Worm (Caenorhabditis elegans) whole organism, young adult: ENCODE measurements around the gene anmt-3.

Experiments used
- F10E7.11 ChIP-seq: sonication (generic microtip); optimal IDR thresholded peaks from 2 replicates; lab custom pipeline; 2017; ENCODE audit warnings: mild to moderate bottlenecking, missing genetic modification characterization, moderate library complexity, missing compliant biosample characterization
- atf-7 ChIP-seq: sonication (generic microtip); optimal IDR thresholded peaks from 2 replicates; lab custom pipeline; 2017; ENCODE audit warnings: mild to moderate bottlenecking, missing genetic modification characterization, missing compliant biosample characterization
- cebp-2 ChIP-seq: fragments of 200-800 bp; sonication (Bioruptor generic); IDR thresholded peaks from 2 replicates; pipeline ENCODE4 v1.3.6; 2022; ENCODE audit warnings: missing genetic modification characterization, missing compliant biosample characterization
- ceh-58 ChIP-seq: fragments of 200-800 bp; sonication (Bioruptor generic); IDR thresholded peaks from 2 replicates; pipeline ENCODE4 v1.3.6; 2022; ENCODE audit warnings: missing genetic modification characterization, missing compliant biosample characterization
- ets-4 ChIP-seq: fragments of 200-800 bp; sonication (Bioruptor generic); optimal IDR thresholded peaks from 2 replicates; lab custom pipeline; 2018; ENCODE audit warnings: mild to moderate bottlenecking, missing genetic modification characterization, missing compliant biosample characterization
- gei-17 ChIP-seq: fragments of 200-800 bp; sonication (Bioruptor generic); optimal IDR thresholded peaks from 2 replicates; lab custom pipeline; 2018; ENCODE audit warnings: mild to moderate bottlenecking, missing genetic modification characterization, missing compliant biosample characterization
- him-1 ChIP-seq: sonication (generic microtip); optimal IDR thresholded peaks from 2 replicates; lab custom pipeline; 2016; ENCODE audit warnings: missing genotype, missing genetic modification reagents, missing genetic modification characterization, missing compliant biosample characterization
- hmg-20 ChIP-seq: fragments of 200-800 bp; sonication (Bioruptor generic); IDR thresholded peaks from 2 replicates; pipeline ENCODE4 v1.3.6; 2022; ENCODE audit warnings: missing genetic modification reagents, missing genetic modification characterization, missing compliant biosample characterization
- nhr-120 ChIP-seq: fragments of 200-800 bp; sonication (Bioruptor generic); IDR thresholded peaks from 2 replicates; pipeline ENCODE4 v1.3.6; 2022; ENCODE audit warnings: missing genetic modification characterization, missing compliant biosample characterization
- snpc-4 ChIP-seq, 5 experiments: fragments of 150-350 bp in 1 of 5; sonication (generic microtip) in 4 of 5; optimal IDR thresholded peaks; 2 replicates each; lab custom pipeline; 2014 to 2018; ENCODE audit warnings: missing genetic modification characterization in 5 of 5, missing biosample characterization in 3 of 5, antibody characterized with exemption in 2 of 5, mild to moderate bottlenecking in 2 of 5, missing compliant biosample characterization in 2 of 5, missing genotype in 2 of 5, moderate library complexity in 2 of 5, missing genetic modification reagents in 1 of 5

- TF ChIP-seq F10E7.11 = no peak
- no peak for TF ChIP-seq ets-4 (GFP tag; lab: Kevin White, UChicago)
- TF ChIP-seq gei-17 = no peak
- TF ChIP-seq him-1 (tag; lab: Kevin White, UChicago) = no peak
- no peak for TF ChIP-seq snpc-4 (GFP tag; optimal IDR thresholded peaks at IDR 0.05; lab: Kevin White, UChicago)
- TF ChIP-seq snpc-4 (tag; optimal IDR thresholded peaks at IDR 0.05; lab: Kevin White, UChicago) = no peak
- no peak for TF ChIP-seq atf-7
- no peak for TF ChIP-seq nhr-120
- no peak for TF ChIP-seq ceh-58
- no peak for TF ChIP-seq hmg-20 (GFP tag; lab: Robert Waterston, UW)
- TF ChIP-seq cebp-2 = no peak
Measured at ce11 chrV:10007484-10007883, 49.4 kb upstream of the anmt-3 start.
